In the genomic region with DNA sequence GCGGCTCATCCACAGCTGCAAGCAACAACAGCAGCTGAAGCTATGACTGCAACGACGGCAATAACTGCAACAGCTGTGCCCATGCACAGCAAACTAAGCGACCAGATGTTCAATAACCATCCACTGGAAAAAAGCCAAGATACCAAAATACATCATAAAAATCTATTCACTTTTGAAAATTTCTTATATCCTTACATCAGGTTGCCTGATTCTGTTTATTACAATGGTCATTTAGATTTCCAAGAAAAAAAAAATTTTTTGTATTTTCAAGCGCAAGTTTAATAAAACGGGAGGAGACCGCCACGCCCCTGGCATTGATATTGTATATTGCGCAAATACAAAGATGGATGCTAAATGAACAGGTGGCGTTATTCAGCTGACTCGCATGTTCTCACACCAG, we compare ENCODE assay signal across 4 fruit fly cellular contexts.
TF ChIP-seq lines count a peak whose summit lies in the region.

No protein-coding gene starts in this region.

- TF ChIP-seq CTCF in whole organism, embryonic (GFP tag; optimal IDR thresholded peaks at IDR 0.05; lab: Kevin White, UChicago), result no peak

TF ChIP-seq in whole organism, embryonic, 481 proteins besides CTCF, POLR2A, EP300 and RAD21:
- TF ChIP-seq CG17359 (tag; optimal IDR thresholded peaks at IDR 0.05; lab: Kevin White, UChicago), result no peak
- TF ChIP-seq ac (GFP tag; optimal IDR thresholded peaks at IDR 0.05; lab: Kevin White, UChicago), result no peak
- peak; percentile 19 for TF ChIP-seq twi (tag; optimal IDR thresholded peaks at IDR 0.05; lab: Kevin White, UChicago)
- TF ChIP-seq Drgx (GFP tag; IDR thresholded peaks at IDR 0.05; lab: Robert Waterston, UW), result 0 out of 2 replicates have a peak, but pooled peaks have one; percentile 37

TF ChIP-seq in whole organism, prepupa, 60 proteins besides CTCF, POLR2A, EP300 and RAD21 (continues in another document):
- TF ChIP-seq Lpt (GFP tag; optimal IDR thresholded peaks at IDR 0.05; lab: Kevin White, UChicago) (peak; percentile 9), esn (GFP tag; optimal IDR thresholded peaks at IDR 0.05; lab: Kevin White, UChicago) (peak; percentile 11), CG3032 (tag; optimal IDR thresholded peaks at IDR 0.05; lab: Kevin White, UChicago) (peak; percentile 26), achi (GFP tag; optimal IDR thresholded peaks at IDR 0.05; lab: Kevin White, UChicago) (peak; percentile 43), pdm3 (GFP tag; optimal IDR thresholded peaks at IDR 0.05; lab: Kevin White, UChicago) (peak; percentile 27), CG16779 (tag; optimal IDR thresholded peaks at IDR 0.05; lab: Kevin White, UChicago) (no peak), Smox (GFP tag; optimal IDR thresholded peaks at IDR 0.05; lab: Kevin White, UChicago) (no peak), CG6808 (GFP tag; optimal IDR thresholded peaks at IDR 0.05; lab: Kevin White, UChicago) (peak; percentile 0), CG10631 (GFP tag; optimal IDR thresholded peaks at IDR 0.05; lab: Kevin White, UChicago) (peak; percentile 42), CG15336 (GFP tag; IDR thresholded peaks at IDR 0.05; lab: Robert Waterston, UW) (peak; percentile 54; the same call in 1 of the 2 replicates), CG11762 (GFP tag; optimal IDR thresholded peaks at IDR 0.05; lab: Kevin White, UChicago; ENCODE audit: insufficient read depth) (peak; percentile 25), OdsH (GFP tag; optimal IDR thresholded peaks at IDR 0.05; lab: Kevin White, UChicago) (peak; percentile 36), dac (GFP tag; optimal IDR thresholded peaks at IDR 0.05; lab: Kevin White, UChicago) (no peak), Sox102F (GFP tag; optimal IDR thresholded peaks at IDR 0.05; lab: Kevin White, UChicago) (peak; percentile 32), acj6 (GFP tag; optimal IDR thresholded peaks at IDR 0.05; lab: Kevin White, UChicago) (peak; percentile 32), net (GFP tag; optimal IDR thresholded peaks at IDR 0.05; lab: Kevin White, UChicago) (peak; percentile 64), Met (GFP tag; optimal IDR thresholded peaks at IDR 0.05; lab: Kevin White, UChicago) (peak; percentile 17), lz (GFP tag; optimal IDR thresholded peaks at IDR 0.05; lab: Kevin White, UChicago) (no peak), Sox15 (GFP tag; optimal IDR thresholded peaks at IDR 0.05; lab: Kevin White, UChicago) (no peak), topi (GFP tag; optimal IDR thresholded peaks at IDR 0.05; lab: Kevin White, UChicago) (peak; percentile 19), Hr4 (GFP tag; optimal IDR thresholded peaks at IDR 0.05; lab: Kevin White, UChicago) (peak; percentile 57), eg (GFP tag; IDR thresholded peaks at IDR 0.05; lab: Robert Waterston, UW) (0 out of 3 replicates have a peak, but pooled peaks have one; percentile 32), CG6163 (GFP tag; IDR thresholded peaks at IDR 0.05; lab: Robert Waterston, UW) (peak; percentile 39; the same call in 1 of the 3 replicates), Eip78C (GFP tag; lab: Kevin White, UChicago) (peak; percentile 83), Ets96B (tag; optimal IDR thresholded peaks at IDR 0.05; lab: Kevin White, UChicago) (peak; percentile 46), CG6792 (GFP tag; optimal IDR thresholded peaks at IDR 0.05; lab: Kevin White, UChicago) (peak; percentile 44), svp (GFP tag; lab: Kevin White, UChicago) (peak; percentile 69)

TF ChIP-seq in whole organism, pupa, 21 proteins besides CTCF, POLR2A, EP300 and RAD21:
- TF ChIP-seq CG14655 (GFP tag; optimal IDR thresholded peaks at IDR 0.05; lab: Kevin White, UChicago), result peak; percentile 56
- TF ChIP-seq gl (tag; optimal IDR thresholded peaks at IDR 0.05; lab: Kevin White, UChicago), result no peak
- TF ChIP-seq rn (GFP tag; IDR thresholded peaks at IDR 0.05; lab: Robert Waterston, UW), result no peak
- no peak for TF ChIP-seq Snoo (tag; optimal IDR thresholded peaks at IDR 0.05; lab: Kevin White, UChicago)
- TF ChIP-seq Pif1B (GFP tag; optimal IDR thresholded peaks at IDR 0.05; lab: Kevin White, UChicago), result peak; percentile 28
- TF ChIP-seq CG8301 (tag; optimal IDR thresholded peaks at IDR 0.05; lab: Kevin White, UChicago), result peak; percentile 37
- TF ChIP-seq CG8159 (tag; optimal IDR thresholded peaks at IDR 0.05; lab: Kevin White, UChicago), result peak; percentile 35
- TF ChIP-seq CG34367 (tag; optimal IDR thresholded peaks at IDR 0.05; lab: Kevin White, UChicago), result no peak
- TF ChIP-seq D1 (tag; optimal IDR thresholded peaks at IDR 0.05; lab: Kevin White, UChicago), result peak; percentile 28
- peak; percentile 43 for TF ChIP-seq CG15710 (tag; optimal IDR thresholded peaks at IDR 0.05; lab: Kevin White, UChicago)
- peak; percentile 33; the same call in 1 of the 3 replicates for TF ChIP-seq CG4496 (GFP tag; IDR thresholded peaks at IDR 0.05; lab: Robert Waterston, UW)
- no peak for TF ChIP-seq CG13204 (GFP tag; optimal IDR thresholded peaks at IDR 0.05; lab: Kevin White, UChicago)
- TF ChIP-seq CG9948 (tag; optimal IDR thresholded peaks at IDR 0.05; lab: Kevin White, UChicago), result peak; percentile 28
- TF ChIP-seq CG17806 (tag; optimal IDR thresholded peaks at IDR 0.05; lab: Kevin White, UChicago), result peak; percentile 44
- 0 out of 2 replicates have a peak, but pooled peaks have one; percentile 18 for TF ChIP-seq Ets98B (GFP tag; IDR thresholded peaks at IDR 0.05; lab: Robert Waterston, UW)
- TF ChIP-seq Pif1A (GFP tag; optimal IDR thresholded peaks at IDR 0.05; lab: Kevin White, UChicago), result peak; percentile 53
- no peak for TF ChIP-seq fd96Ca (GFP tag; IDR thresholded peaks at IDR 0.05; lab: Robert Waterston, UW)

TF ChIP-seq in whole organism, wandering third instar larva, 38 proteins besides CTCF, POLR2A, EP300 and RAD21:
- no peak for TF ChIP-seq Hnf4 (GFP tag; optimal IDR thresholded peaks at IDR 0.05; lab: Kevin White, UChicago)
- peak; percentile 7 for TF ChIP-seq tai (GFP tag; optimal IDR thresholded peaks at IDR 0.05; lab: Kevin White, UChicago)
- peak; percentile 7 for TF ChIP-seq fru (GFP tag; optimal IDR thresholded peaks at IDR 0.05; lab: Kevin White, UChicago)

Comparison
In these comparisons a context has a peak if more than half of its experiments do, and no peak if none do; other contexts are left out.
1. Of the 7 proteins assayed by ChIP-seq in both whole organism, embryonic and whole organism, prepupa: peak only in whole organism, embryonic: none; only in whole organism, prepupa: Hr39, Lpt and Sox102F; in both: none; in neither: 4.